Worm (Caenorhabditis elegans) whole organism, late embryonic: ENCODE results near the gene W01B6.3.

Source experiments
- C08G9.2 ChIP-seq: sonication (generic microtip); optimal IDR thresholded peaks from 2 replicates; lab custom pipeline; 2016; ENCODE audit warnings: mild to moderate bottlenecking, missing genetic modification characterization, moderate library complexity, missing compliant biosample characterization
- K02D7.2 ChIP-seq: sonication (generic microtip); optimal IDR thresholded peaks from 2 replicates; lab custom pipeline; 2017; ENCODE audit warnings: mild to moderate bottlenecking, missing genetic modification characterization, missing compliant biosample characterization
- T23F11.4 ChIP-seq: fragments of 200-800 bp; sonication (Bioruptor generic); optimal IDR thresholded peaks from 2 replicates; lab custom pipeline; 2018; ENCODE audit warnings: mild to moderate bottlenecking, missing genetic modification characterization, missing compliant biosample characterization
- Y22D7AL.16 ChIP-seq: sonication (generic microtip); optimal IDR thresholded peaks from 2 replicates; lab custom pipeline; 2016; ENCODE audit warnings: missing genetic modification characterization, missing compliant biosample characterization
- ceh-18 ChIP-seq: sonication (generic microtip); optimal IDR thresholded peaks from 2 replicates; lab custom pipeline; 2016; ENCODE audit warnings: missing genetic modification characterization, missing compliant biosample characterization
- ceh-19 ChIP-seq: fragments of 200-800 bp; sonication (Bioruptor generic); optimal IDR thresholded peaks from 2 replicates; lab custom pipeline; 2018; ENCODE audit warnings: mild to moderate bottlenecking, missing genetic modification characterization, missing compliant biosample characterization
- ceh-24 ChIP-seq: sonication (generic microtip); optimal IDR thresholded peaks from 2 replicates; lab custom pipeline; 2016; ENCODE audit warnings: mild to moderate bottlenecking, missing genetic modification characterization, missing compliant biosample characterization
- ceh-30 ChIP-seq: fragments of 150-350 bp; optimal IDR thresholded peaks from 2 replicates; lab custom pipeline; 2014; ENCODE audit warnings: missing biosample characterization, missing genetic modification characterization
- ceh-31 ChIP-seq: sonication (generic microtip); optimal IDR thresholded peaks from 2 replicates; lab custom pipeline; 2016; ENCODE audit warnings: missing genetic modification characterization, missing compliant biosample characterization
- ceh-34 ChIP-seq: sonication (generic microtip); optimal IDR thresholded peaks from 2 replicates; lab custom pipeline; 2016; ENCODE audit warnings: mild to moderate bottlenecking, missing genetic modification characterization, missing compliant biosample characterization
- ceh-45 ChIP-seq: fragments of 200-800 bp; sonication (Bioruptor generic); IDR thresholded peaks from 2 replicates; pipeline ENCODE4 v1.3.6; 2022; ENCODE audit warnings: missing genetic modification reagents, missing genetic modification characterization, missing compliant biosample characterization
- ceh-48 ChIP-seq: sonication (generic microtip); optimal IDR thresholded peaks from 2 replicates; lab custom pipeline; 2016; ENCODE audit warnings: missing genetic modification characterization, inconsistent platforms, missing compliant biosample characterization
- dve-1 ChIP-seq: sonication (generic microtip); optimal IDR thresholded peaks from 2 replicates; lab custom pipeline; 2017; ENCODE audit warnings: antibody characterized with exemption, mild to moderate bottlenecking, missing genetic modification characterization, missing compliant biosample characterization
- elt-4 ChIP-seq: sonication (generic microtip); optimal IDR thresholded peaks from 2 replicates; lab custom pipeline; 2016; ENCODE audit warnings: missing genetic modification characterization, missing compliant biosample characterization
- ets-4 ChIP-seq: sonication (generic microtip); optimal IDR thresholded peaks from 2 replicates; lab custom pipeline; 2016; ENCODE audit warnings: missing genetic modification characterization, missing compliant biosample characterization
- fax-1 ChIP-seq: sonication (generic microtip); optimal IDR thresholded peaks from 2 replicates; lab custom pipeline; 2016; ENCODE audit warnings: missing genotype, missing genetic modification characterization, missing compliant biosample characterization
- fkh-10 ChIP-seq: fragments of 150-350 bp; optimal IDR thresholded peaks from 2 replicates; lab custom pipeline; 2014; ENCODE audit warnings: missing biosample characterization, missing genetic modification reagents, missing genetic modification characterization
- hlh-30 ChIP-seq: sonication (generic microtip); optimal IDR thresholded peaks from 2 replicates; lab custom pipeline; 2017; ENCODE audit warnings: antibody characterized with exemption, missing genetic modification characterization, missing compliant biosample characterization; ENCODE audit not compliant: insufficient read depth
- hlh-8 ChIP-seq: sonication (generic microtip); optimal IDR thresholded peaks from 2 replicates; lab custom pipeline; 2016; ENCODE audit warnings: missing genotype, missing genetic modification characterization, missing compliant biosample characterization
- lim-6 ChIP-seq: sonication (generic microtip); optimal IDR thresholded peaks from 2 replicates; lab custom pipeline; 2016; ENCODE audit warnings: missing genetic modification characterization, missing compliant biosample characterization
- nfya-1 ChIP-seq: sonication (generic microtip); optimal IDR thresholded peaks from 2 replicates; lab custom pipeline; 2017; ENCODE audit warnings: missing genetic modification characterization, mild to moderate bottlenecking, missing compliant biosample characterization, antibody characterized with exemption, moderate library complexity
- nhr-232 ChIP-seq: sonication (generic microtip); optimal IDR thresholded peaks from 2 replicates; lab custom pipeline; 2016; ENCODE audit warnings: missing genetic modification characterization, missing compliant biosample characterization
- odd-2 ChIP-seq: sonication (generic microtip); optimal IDR thresholded peaks from 2 replicates; lab custom pipeline; 2017; ENCODE audit warnings: antibody characterized with exemption, mild to moderate bottlenecking, missing genetic modification characterization, missing compliant biosample characterization
- pag-3 ChIP-seq: sonication (generic microtip); optimal IDR thresholded peaks from 2 replicates; lab custom pipeline; 2016; ENCODE audit warnings: missing compliant biosample characterization, missing genetic modification characterization, borderline replicate concordance
- pat-9 ChIP-seq: fragments of 200-800 bp; sonication (Bioruptor generic); optimal IDR thresholded peaks from 2 replicates; lab custom pipeline; 2018; ENCODE audit warnings: mild to moderate bottlenecking, missing genetic modification characterization, moderate library complexity, missing compliant biosample characterization
- pax-1 ChIP-seq: fragments of 150-350 bp; optimal IDR thresholded peaks from 2 replicates; lab custom pipeline; 2014; ENCODE audit warnings: missing biosample characterization, missing genetic modification characterization
- pha-4 ChIP-seq: fragments of 150-350 bp; optimal IDR thresholded peaks from 2 replicates; lab custom pipeline; 2018; ENCODE audit warnings: missing biosample characterization, missing genetic modification reagents, missing genetic modification characterization
- ref-2 ChIP-seq: sonication (generic microtip); optimal IDR thresholded peaks from 2 replicates; lab custom pipeline; 2016; ENCODE audit warnings: missing genetic modification characterization, missing compliant biosample characterization
- sox-2 ChIP-seq: fragments of 200-800 bp; sonication (Bioruptor generic); IDR thresholded peaks from 2 replicates; pipeline ENCODE4 v1.3.6; 2022; ENCODE audit warnings: missing genetic modification reagents, missing genetic modification characterization, missing compliant biosample characterization
- sox-4 ChIP-seq: sonication (generic microtip); optimal IDR thresholded peaks from 2 replicates; lab custom pipeline; 2017; ENCODE audit warnings: mild to moderate bottlenecking, missing genetic modification characterization, inconsistent platforms, missing compliant biosample characterization
- tbx-7 ChIP-seq: sonication (generic microtip); optimal IDR thresholded peaks from 2 replicates; lab custom pipeline; 2016; ENCODE audit warnings: missing genotype, missing genetic modification characterization, missing compliant biosample characterization
- unc-55 ChIP-seq: sonication (generic microtip); optimal IDR thresholded peaks from 2 replicates; lab custom pipeline; 2017; ENCODE audit warnings: missing biosample characterization, missing genetic modification reagents, missing genetic modification characterization
- ztf-16 ChIP-seq: sonication (generic microtip); optimal IDR thresholded peaks from 2 replicates; lab custom pipeline; 2017; ENCODE audit warnings: missing genetic modification characterization, missing compliant biosample characterization

Gene W01B6.3

ce11 chrIV:10072527-10072926 is at the start of gene W01B6.3:
Gene W01B6.3 (minus strand): TSS chrIV:10072627.
- TF ChIP-seq sox-4 (tag; lab: Kevin White, UChicago) (no peak), ets-4 (no peak), pax-1 (tag; lab: Kevin White, UChicago) (no peak), fax-1 (tag; lab: Kevin White, UChicago) (no peak), K02D7.2 (tag; lab: Kevin White, UChicago) (no peak), elt-4 (tag; lab: Kevin White, UChicago) (no peak), ceh-48 (tag; lab: Kevin White, UChicago) (no peak), unc-55 (GFP tag; lab: Kevin White, UChicago) (no peak)

- TF ChIP-seq lim-6 (no peak), dve-1 (tag; lab: Kevin White, UChicago) (no peak), pax-1 (tag; lab: Kevin White, UChicago) (no peak), C08G9.2 (no peak), ceh-31 (no peak), nhr-232 (tag; lab: Kevin White, UChicago) (no peak), odd-2 (no peak)
Measured at ce11 chrIV:10122205-10122604, 49.8 kb upstream of the W01B6.3 start, which contains the start of gene irld-21. Gene irld-21 (minus strand): TSS chrIV:10122305.

ce11 chrIV:10116765-10117164 is 44.3 kb upstream of the W01B6.3 start:
- TF ChIP-seq pat-9 (tag; lab: Kevin White, UChicago) (no peak), ztf-16 (tag; lab: Kevin White, UChicago) (no peak)
- TF ChIP-seq, all 69 proteins: peak for 0

ce11 chrIV:10115142-10115541 is 42.7 kb upstream of the W01B6.3 start, which contains the start of gene C04G2.10:
Gene C04G2.10 (plus strand): TSS chrIV:10115442.
- TF ChIP-seq nfya-1 (tag; lab: Kevin White, UChicago) = no peak
- no peak for TF ChIP-seq ceh-24 (tag; lab: Kevin White, UChicago)
- no peak for TF ChIP-seq ref-2 (tag; lab: Kevin White, UChicago)
- TF ChIP-seq fkh-10 (GFP tag; lab: Kevin White, UChicago) = no peak
- TF ChIP-seq pha-4 (tag; lab: Kevin White, UChicago) = no peak
- TF ChIP-seq Y22D7AL.16 (tag; lab: Kevin White, UChicago) = no peak

ce11 chrIV:10112570-10112969 is 40.1 kb upstream of the W01B6.3 start, which contains the start of gene nsph-3.2:
Gene nsph-3.2 (plus strand): TSS chrIV:10112870.
- TF ChIP-seq tbx-7 (tag; lab: Kevin White, UChicago) = no peak
- TF ChIP-seq Y22D7AL.16 (tag; lab: Kevin White, UChicago) = no peak
- TF ChIP-seq ets-4 = no peak

- TF ChIP-seq fkh-10 (GFP tag; lab: Kevin White, UChicago) = no peak
- no peak for TF ChIP-seq ceh-18
- TF ChIP-seq dve-1 (tag; lab: Kevin White, UChicago) = no peak
- no peak for TF ChIP-seq T23F11.4 (GFP tag; lab: Kevin White, UChicago)
- TF ChIP-seq ceh-19 (GFP tag; lab: Kevin White, UChicago) = no peak
- TF ChIP-seq pag-3 = no peak
- no peak for TF ChIP-seq ceh-34
- TF ChIP-seq fax-1 (tag; lab: Kevin White, UChicago) = no peak
- no peak for TF ChIP-seq sox-2 (GFP tag; lab: Robert Waterston, UW)
- no peak for TF ChIP-seq ceh-24 (tag; lab: Kevin White, UChicago)
- no peak for TF ChIP-seq unc-55 (GFP tag; lab: Kevin White, UChicago)
- TF ChIP-seq hlh-30 = no peak
- TF ChIP-seq ceh-30 (tag; lab: Kevin White, UChicago) = no peak
- TF ChIP-seq pha-4 (tag; lab: Kevin White, UChicago) = no peak
- TF ChIP-seq ceh-45 (GFP tag; lab: Robert Waterston, UW) = no peak
- TF ChIP-seq hlh-8 (tag; lab: Kevin White, UChicago) = no peak
Measured at ce11 chrIV:10111441-10111840, 39.0 kb upstream of the W01B6.3 start, which contains the start of gene spch-1. Gene spch-1 (minus strand): TSS chrIV:10111541.
